Fruit fly (Drosophila melanogaster) whole organism, embryonic: ENCODE data around the gene CG31612.

Source experiments
- Adf1 ChIP-seq: fragments of 200-800 bp; sonication (Bioruptor generic); IDR thresholded peaks from 2 replicates; pipeline ENCODE4 v1.3.6; 2022; ENCODE audit warnings: missing biosample characterization, missing genetic modification characterization
- BtbVII ChIP-seq: fragments of 200-800 bp; sonication (Bioruptor generic); optimal IDR thresholded peaks from 3 replicates; lab custom pipeline; 2017; ENCODE audit warnings: missing biosample characterization, mild to moderate bottlenecking, missing genetic modification characterization
- CG10147 ChIP-seq: fragments of 200-800 bp; sonication (Bioruptor generic); optimal IDR thresholded peaks from 2 replicates; lab custom pipeline; 2019; ENCODE audit warnings: missing biosample characterization, mild to moderate bottlenecking, missing genetic modification characterization, moderate library complexity
- CG10274 ChIP-seq: fragments of 200-800 bp; sonication (Bioruptor generic); optimal IDR thresholded peaks from 3 replicates; lab custom pipeline; 2017; ENCODE audit warnings: missing biosample characterization, mild to moderate bottlenecking, missing genetic modification characterization
- CG10366 ChIP-seq: fragments of 200-800 bp; sonication (Bioruptor generic); IDR thresholded peaks from 2 replicates; pipeline ENCODE4 v1.3.6; 2022; ENCODE audit warnings: missing biosample characterization, missing genetic modification characterization
- CG13624 ChIP-seq: fragments of 200-800 bp; sonication (Bioruptor generic); optimal IDR thresholded peaks from 2 replicates; lab custom pipeline; 2016; ENCODE audit warnings: missing biosample characterization, missing genetic modification characterization
- CG15269 ChIP-seq: fragments of 200-800 bp; sonication (Bioruptor generic); optimal IDR thresholded peaks from 2 replicates; lab custom pipeline; 2018; ENCODE audit warnings: missing biosample characterization, mild to moderate bottlenecking, missing genetic modification characterization, moderate library complexity
- CG16813 ChIP-seq: fragments of 200-800 bp; sonication (Bioruptor generic); IDR thresholded peaks from 3 replicates; pipeline ENCODE4 v1.3.6; 2022; ENCODE audit warnings: missing biosample characterization, missing genetic modification characterization; ENCODE audit not compliant: partially characterized antibody
- CG17802 ChIP-seq: fragments of 200-800 bp; sonication (Bioruptor generic); optimal IDR thresholded peaks from 2 replicates; lab custom pipeline; 2018; ENCODE audit warnings: missing biosample characterization, mild to moderate bottlenecking, missing genetic modification characterization, moderate library complexity
- CG18764 ChIP-seq: fragments of 200-800 bp; sonication (Bioruptor generic); optimal IDR thresholded peaks from 3 replicates; lab custom pipeline; 2016; ENCODE audit warnings: missing biosample characterization, missing genetic modification characterization
- CG2199 ChIP-seq: fragments of 200-800 bp; sonication (Bioruptor generic); IDR thresholded peaks from 3 replicates; pipeline ENCODE4 v1.3.6; 2022; ENCODE audit warnings: missing biosample characterization, missing genetic modification characterization
- CG31388 ChIP-seq: fragments of 200-800 bp; sonication (Bioruptor generic); optimal IDR thresholded peaks from 2 replicates; lab custom pipeline; 2016; ENCODE audit warnings: missing biosample characterization, missing genetic modification characterization
- CG32772 ChIP-seq: fragments of 200-800 bp; sonication (Bioruptor generic); IDR thresholded peaks from 2 replicates; pipeline ENCODE4 v1.3.6; 2022; ENCODE audit warnings: missing biosample characterization, missing genetic modification characterization
- CG3407 ChIP-seq: fragments of 200-800 bp; sonication (Bioruptor generic); optimal IDR thresholded peaks from 2 replicates; lab custom pipeline; 2018; ENCODE audit warnings: missing biosample characterization, mild to moderate bottlenecking, missing genetic modification characterization
- CG34422 ChIP-seq: fragments of 200-800 bp; sonication (Bioruptor generic); IDR thresholded peaks from 3 replicates; pipeline ENCODE4 v1.3.6; 2022; ENCODE audit warnings: missing biosample characterization, missing genetic modification characterization
- CG4282 ChIP-seq: fragments of 200-800 bp; sonication (Bioruptor generic); optimal IDR thresholded peaks from 2 replicates; lab custom pipeline; 2016; ENCODE audit warnings: missing biosample characterization, missing genetic modification characterization
- CG7963 ChIP-seq: fragments of 200-800 bp; sonication (Bioruptor generic); IDR thresholded peaks from 3 replicates; pipeline ENCODE4 v1.3.6; 2022; ENCODE audit warnings: missing biosample characterization, missing genetic modification characterization; ENCODE audit not compliant: partially characterized antibody
- CG7987 ChIP-seq: fragments of 200-800 bp; sonication (Bioruptor generic); optimal IDR thresholded peaks from 2 replicates; lab custom pipeline; 2018; ENCODE audit warnings: missing biosample characterization, mild to moderate bottlenecking, missing genetic modification characterization, moderate library complexity
- CG8765 ChIP-seq: fragments of 200-800 bp; sonication (Bioruptor generic); IDR thresholded peaks from 2 replicates; pipeline ENCODE4 v1.3.6; 2022; ENCODE audit warnings: missing biosample characterization, missing genetic modification characterization
- CG9817 ChIP-seq: fragments of 200-800 bp; sonication (Bioruptor generic); optimal IDR thresholded peaks from 2 replicates; lab custom pipeline; 2018; ENCODE audit warnings: missing biosample characterization, mild to moderate bottlenecking, missing genetic modification characterization, moderate library complexity
- Deaf1 ChIP-seq: fragments of 200-800 bp; optimal IDR thresholded peaks from 3 replicates; lab custom pipeline; 2019; ENCODE audit warnings: missing biosample characterization, mild to moderate bottlenecking, missing genetic modification characterization, moderate library complexity
- Hand ChIP-seq: fragments of 200-800 bp; sonication (Bioruptor generic); optimal IDR thresholded peaks from 2 replicates; lab custom pipeline; 2017; ENCODE audit warnings: mild to moderate bottlenecking, missing biosample characterization, missing genetic modification reagents, missing genetic modification characterization
- Hr39 ChIP-seq: fragments of >200 bp; optimal IDR thresholded peaks from 2 replicates; lab custom pipeline; 2017
- Jarid2 ChIP-seq: fragments of 200-800 bp; sonication (Bioruptor generic); optimal IDR thresholded peaks from 3 replicates; lab custom pipeline; 2017; ENCODE audit warnings: mild to moderate bottlenecking, missing biosample characterization, missing genetic modification reagents, missing genetic modification characterization
- MESR4 ChIP-seq: fragments of 200-800 bp; sonication (Bioruptor generic); optimal IDR thresholded peaks from 2 replicates; lab custom pipeline; 2018; ENCODE audit warnings: missing biosample characterization, mild to moderate bottlenecking, missing genetic modification characterization, moderate library complexity
- Med ChIP-seq: fragments of 200-800 bp; sonication (Bioruptor generic); peaks from one replicate; lab custom pipeline; 2016; ENCODE audit warnings: missing biosample characterization, missing genetic modification characterization, mild to moderate bottlenecking, inconsistent platforms, moderate library complexity
- Nf-YC ChIP-seq: fragments of 200-800 bp; optimal IDR thresholded peaks from 3 replicates; lab custom pipeline; 2019; ENCODE audit warnings: missing biosample characterization, mild to moderate bottlenecking, missing genetic modification characterization, moderate library complexity
- Oaz ChIP-seq: fragments of 200-800 bp; sonication (Bioruptor generic); IDR thresholded peaks from 2 replicates; pipeline ENCODE4 v1.3.6; 2022; ENCODE audit warnings: missing biosample characterization, missing genetic modification characterization
- Oli ChIP-seq: fragments of 200-800 bp; sonication (Bioruptor generic); optimal IDR thresholded peaks from 2 replicates; lab custom pipeline; 2018; ENCODE audit warnings: missing biosample characterization, mild to moderate bottlenecking, missing genetic modification characterization, moderate library complexity
- ab ChIP-seq: fragments of 200-800 bp; sonication (Bioruptor generic); optimal IDR thresholded peaks from 2 replicates; lab custom pipeline; 2016; ENCODE audit warnings: missing biosample characterization, missing genetic modification characterization
- abd-A ChIP-seq: fragments of 200-800 bp; sonication (Bioruptor generic); optimal IDR thresholded peaks from 3 replicates; lab custom pipeline; 2019; ENCODE audit warnings: missing biosample characterization, mild to moderate bottlenecking, missing genetic modification characterization, moderate library complexity
- ash1 ChIP-seq: fragments of 200-800 bp; sonication (Bioruptor generic); optimal IDR thresholded peaks from 2 replicates; lab custom pipeline; 2018; ENCODE audit warnings: missing biosample characterization, mild to moderate bottlenecking, missing genetic modification characterization
- bowl ChIP-seq: fragments of 200-800 bp; sonication (Bioruptor generic); IDR thresholded peaks from 2 replicates; pipeline ENCODE4 v1.3.6; 2022; ENCODE audit warnings: missing biosample characterization, missing genetic modification characterization
- chm ChIP-seq: fragments of 200-800 bp; sonication (Bioruptor generic); IDR thresholded peaks from 2 replicates; pipeline ENCODE4 v1.3.6; 2022; ENCODE audit warnings: missing biosample characterization, missing genetic modification characterization
- ewg ChIP-seq: fragments of 200-800 bp; sonication (Bioruptor generic); optimal IDR thresholded peaks from 3 replicates; lab custom pipeline; 2017; ENCODE audit warnings: mild to moderate bottlenecking, missing biosample characterization, missing genetic modification reagents, missing genetic modification characterization
- fru ChIP-seq: fragments of >200 bp; optimal IDR thresholded peaks from 2 replicates; lab custom pipeline; 2017
- gcm ChIP-seq: fragments of 200-800 bp; sonication (Bioruptor generic); optimal IDR thresholded peaks from 2 replicates; lab custom pipeline; 2019; ENCODE audit warnings: missing biosample characterization, mild to moderate bottlenecking, missing genetic modification characterization, moderate library complexity
- gsb-n ChIP-seq: fragments of 200-800 bp; sonication (Bioruptor generic); optimal IDR thresholded peaks from 3 replicates; lab custom pipeline; 2018; ENCODE audit warnings: missing biosample characterization, mild to moderate bottlenecking, missing genetic modification characterization
- kni ChIP-seq: fragments of 200-800 bp; sonication (Bioruptor generic); optimal IDR thresholded peaks from 3 replicates; lab custom pipeline; 2017; ENCODE audit warnings: mild to moderate bottlenecking, missing biosample characterization, missing genetic modification reagents, missing genetic modification characterization
- lilli ChIP-seq: fragments of 200-800 bp; sonication (Bioruptor generic); optimal IDR thresholded peaks from 3 replicates; lab custom pipeline; 2016; ENCODE audit warnings: missing biosample characterization, missing genetic modification characterization
- lov ChIP-seq, 2 experiments: fragments of 200-800 bp in 1 of 2; fragments of >200 bp in 1 of 2; sonication (Bioruptor generic) in 1 of 2; IDR thresholded peaks in 1 of 2; optimal IDR thresholded peaks in 1 of 2; 2 replicates in 1 of 2; 3 replicates in 1 of 2; pipeline versions ENCODE4 v1.3.6 to Lab custom; 2017 to 2022; ENCODE audit warnings: missing biosample characterization in 1 of 2, missing genetic modification characterization in 1 of 2
- org-1 ChIP-seq: fragments of 200-800 bp; sonication (Bioruptor generic); optimal IDR thresholded peaks from 2 replicates; lab custom pipeline; 2017; ENCODE audit warnings: missing biosample characterization, missing genetic modification characterization
- repo ChIP-seq: fragments of 200-800 bp; sonication (Bioruptor generic); optimal IDR thresholded peaks from 2 replicates; lab custom pipeline; 2016; ENCODE audit warnings: missing biosample characterization, missing genetic modification characterization
- sens ChIP-seq: fragments of 200-800 bp; sonication (Bioruptor generic); peaks from one replicate; lab custom pipeline; 2016; ENCODE audit warnings: missing biosample characterization, missing genetic modification characterization
- sim ChIP-seq: fragments of 200-800 bp; sonication (Bioruptor generic); IDR thresholded peaks from 2 replicates; pipeline ENCODE4 v1.3.6; 2022; ENCODE audit warnings: missing biosample characterization, missing genetic modification characterization
- so ChIP-seq: fragments of 200-800 bp; sonication (Bioruptor generic); IDR thresholded peaks from 3 replicates; pipeline ENCODE4 v1.3.6; 2022; ENCODE audit warnings: missing biosample characterization, missing genetic modification characterization
- stwl ChIP-seq: fragments of 200-800 bp; sonication (Bioruptor generic); optimal IDR thresholded peaks from 3 replicates; lab custom pipeline; 2018; ENCODE audit warnings: missing biosample characterization, mild to moderate bottlenecking, missing genetic modification characterization, moderate library complexity
- sug ChIP-seq: fragments of 200-800 bp; optimal IDR thresholded peaks from 2 replicates; lab custom pipeline; 2019; ENCODE audit warnings: missing biosample characterization, mild to moderate bottlenecking, missing genetic modification characterization, moderate library complexity
- ttk ChIP-seq: fragments of 200-800 bp; sonication (Bioruptor generic); IDR thresholded peaks from 2 replicates; pipeline ENCODE4 v2.1.2; 2022; ENCODE audit warnings: missing biosample characterization, missing genetic modification characterization

The CG31612 gene

dm6 chr2L:21830317-21830716 is 35.1 kb upstream of the CG31612 start:
- TF ChIP-seq Med (GFP tag; lab: Kevin White, UChicago), result peak; percentile 42
- no peak for TF ChIP-seq CG16813 (GFP tag; lab: Robert Waterston, UW)
- TF ChIP-seq ash1 (GFP tag; lab: Kevin White, UChicago), result peak; percentile 36
- no peak for TF ChIP-seq sim (GFP tag; lab: Robert Waterston, UW)
- TF ChIP-seq stwl (tag; lab: Kevin White, UChicago), result no peak
- 0 out of 3 replicates have a peak, but pooled peaks have one; percentile 55 for TF ChIP-seq CG2199
- TF ChIP-seq fru (lab: Kevin White, UChicago), result no peak
- no peak for TF ChIP-seq ttk (GFP tag; lab: Robert Waterston, UW)
- peak; percentile 25; the same call in 1 of the 2 replicates for TF ChIP-seq chm
- peak; percentile 52 for TF ChIP-seq sens (GFP tag; lab: Kevin White, UChicago)

- peak; percentile 78 for TF ChIP-seq chm
- 0 out of 2 replicates have a peak, but pooled peaks have one; percentile 30 for TF ChIP-seq bowl
- TF ChIP-seq CG10274 (GFP tag; lab: Kevin White, UChicago), result no peak
- no peak for TF ChIP-seq MESR4 (GFP tag; lab: Kevin White, UChicago)
- no peak for TF ChIP-seq CG7987 (GFP tag; lab: Kevin White, UChicago)
- TF ChIP-seq Nf-YC (tag; lab: Kevin White, UChicago), result no peak
- TF ChIP-seq CG17802, result no peak
- no peak for TF ChIP-seq CG31388 (GFP tag; lab: Kevin White, UChicago)
- TF ChIP-seq CG7963 (GFP tag; lab: Robert Waterston, UW), result no peak
- no peak for TF ChIP-seq CG18764
- no peak for TF ChIP-seq CG4282 (GFP tag; lab: Kevin White, UChicago)
- peak; percentile 97 for TF ChIP-seq Adf1 (GFP tag; lab: Robert Waterston, UW)
- TF ChIP-seq gsb-n (tag; lab: Kevin White, UChicago), result no peak
- TF ChIP-seq lov (optimal IDR thresholded peaks at IDR 0.05; lab: Kevin White, UChicago), result no peak
- TF ChIP-seq lov (GFP tag; IDR thresholded peaks at IDR 0.05; lab: Robert Waterston, UW), result 0 out of 3 replicates have a peak, but pooled peaks have one; percentile 29
- 0 out of 3 replicates have a peak, but pooled peaks have one; percentile 14 for TF ChIP-seq so (GFP tag; lab: Robert Waterston, UW)
- peak; percentile 3 for TF ChIP-seq org-1 (GFP tag; lab: Kevin White, UChicago)
- no peak for TF ChIP-seq Hand
- TF ChIP-seq CG3407 (GFP tag; lab: Kevin White, UChicago), result no peak
- TF ChIP-seq repo, result no peak
- no peak for TF ChIP-seq ab
- TF ChIP-seq CG8765 (GFP tag; lab: Robert Waterston, UW), result no peak
- no peak for TF ChIP-seq CG15269 (tag; lab: Kevin White, UChicago)
- TF ChIP-seq CG32772, result no peak
- TF ChIP-seq gcm (GFP tag; lab: Kevin White, UChicago), result no peak
- no peak for TF ChIP-seq BtbVII
- TF ChIP-seq ash1 (GFP tag; lab: Kevin White, UChicago), result peak; percentile 34
- peak; percentile 55 for TF ChIP-seq abd-A (tag; lab: Kevin White, UChicago)
- peak; percentile 50 for TF ChIP-seq Jarid2
- no peak for TF ChIP-seq Oaz (GFP tag; lab: Robert Waterston, UW)
- peak; percentile 81 for TF ChIP-seq Deaf1 (tag; lab: Kevin White, UChicago)
- peak; percentile 17 for TF ChIP-seq sug (tag; lab: Kevin White, UChicago)
- no peak for TF ChIP-seq CG13624
- peak; percentile 13 for TF ChIP-seq ewg (GFP tag; lab: Kevin White, UChicago)
- TF ChIP-seq Oli (tag; lab: Kevin White, UChicago), result no peak
- no peak for TF ChIP-seq sim (GFP tag; lab: Robert Waterston, UW)
- TF ChIP-seq CG34422 (GFP tag; lab: Robert Waterston, UW), result no peak
- TF ChIP-seq kni (GFP tag; lab: Kevin White, UChicago), result peak; percentile 40
- TF ChIP-seq CG10366 (GFP tag; lab: Robert Waterston, UW), result no peak
- no peak for TF ChIP-seq lilli (GFP tag; lab: Kevin White, UChicago)
- TF ChIP-seq CG9817 (tag; lab: Kevin White, UChicago), result no peak
- no peak for TF ChIP-seq Hr39 (lab: Kevin White, UChicago)
- TF ChIP-seq CG10147, result no peak
These were observed 33.5 kb upstream of the CG31612 start for dm6 chr2L:21828791-21829184.
